Fruit fly (Drosophila melanogaster) whole organism, embryonic: ENCODE data around the gene Gclc.

Experiments used
- Atf-2 ChIP-seq: fragments of 200-800 bp; sonication (Bioruptor generic); optimal IDR thresholded peaks from 2 replicates; lab custom pipeline; 2016; ENCODE audit warnings: missing biosample characterization, missing genetic modification characterization
- Blimp-1 ChIP-seq: fragments of 200-800 bp; sonication (Bioruptor generic); optimal IDR thresholded peaks from 3 replicates; lab custom pipeline; 2018; ENCODE audit warnings: missing biosample characterization, missing genetic modification characterization, mild to moderate bottlenecking, moderate library complexity, missing genetic modification reagents
- BtbVII ChIP-seq: fragments of 200-800 bp; sonication (Bioruptor generic); optimal IDR thresholded peaks from 3 replicates; lab custom pipeline; 2017; ENCODE audit warnings: missing biosample characterization, mild to moderate bottlenecking, missing genetic modification characterization
- CG13624 ChIP-seq: fragments of 200-800 bp; sonication (Bioruptor generic); optimal IDR thresholded peaks from 2 replicates; lab custom pipeline; 2016; ENCODE audit warnings: missing biosample characterization, missing genetic modification characterization
- CG15011 ChIP-seq: fragments of 200-800 bp; sonication (Bioruptor generic); optimal IDR thresholded peaks from 3 replicates; lab custom pipeline; 2018; ENCODE audit warnings: missing biosample characterization, mild to moderate bottlenecking, missing genetic modification characterization
- CG1529 ChIP-seq: fragments of 200-800 bp; sonication (Bioruptor generic); optimal IDR thresholded peaks from 3 replicates; lab custom pipeline; 2018; ENCODE audit warnings: missing biosample characterization, missing genetic modification characterization
- CG17361 ChIP-seq: fragments of 200-800 bp; sonication (Bioruptor generic); IDR thresholded peaks from 3 replicates; pipeline ENCODE4 v1.3.6; 2022; ENCODE audit warnings: missing biosample characterization, missing genetic modification characterization
- CG17568 ChIP-seq: fragments of 200-800 bp; sonication (Bioruptor generic); optimal IDR thresholded peaks from 2 replicates; lab custom pipeline; 2018; ENCODE audit warnings: missing biosample characterization, mild to moderate bottlenecking, missing genetic modification characterization, moderate library complexity
- CG17829 ChIP-seq: fragments of 200-800 bp; optimal IDR thresholded peaks from 2 replicates; lab custom pipeline; 2019; ENCODE audit warnings: missing biosample characterization, mild to moderate bottlenecking, missing genetic modification characterization, moderate library complexity
- CG1832 ChIP-seq: fragments of 200-800 bp; sonication (Bioruptor generic); optimal IDR thresholded peaks from 2 replicates; lab custom pipeline; 2017; ENCODE audit warnings: missing biosample characterization, mild to moderate bottlenecking, missing genetic modification characterization, inconsistent platforms
- CG18764 ChIP-seq: fragments of 200-800 bp; sonication (Bioruptor generic); optimal IDR thresholded peaks from 3 replicates; lab custom pipeline; 2016; ENCODE audit warnings: missing biosample characterization, missing genetic modification characterization
- CG2129 ChIP-seq: fragments of 200-800 bp; sonication (Bioruptor generic); IDR thresholded peaks from 2 replicates; pipeline ENCODE4 v1.3.6; 2022; ENCODE audit warnings: missing biosample characterization, missing genetic modification characterization; ENCODE audit not compliant: partially characterized antibody
- CG34422 ChIP-seq: fragments of 200-800 bp; sonication (Bioruptor generic); IDR thresholded peaks from 3 replicates; pipeline ENCODE4 v1.3.6; 2022; ENCODE audit warnings: missing biosample characterization, missing genetic modification characterization
- CG3995 ChIP-seq: fragments of 200-800 bp; sonication (Bioruptor generic); optimal IDR thresholded peaks from 3 replicates; lab custom pipeline; 2016; ENCODE audit warnings: missing biosample characterization, missing genetic modification characterization
- CG42726 ChIP-seq: fragments of 200-800 bp; sonication (Bioruptor generic); IDR thresholded peaks from 2 replicates; pipeline ENCODE4 v1.3.6; 2022; ENCODE audit warnings: missing biosample characterization, missing genetic modification characterization; ENCODE audit not compliant: partially characterized antibody
- CG4360 ChIP-seq: fragments of 200-800 bp; sonication (Bioruptor generic); IDR thresholded peaks from 2 replicates; pipeline ENCODE4 v1.3.6; 2022; ENCODE audit warnings: missing biosample characterization, missing genetic modification characterization
- CG43689 ChIP-seq: fragments of 200-800 bp; sonication (Bioruptor generic); IDR thresholded peaks from 2 replicates; pipeline ENCODE4 v1.3.6; 2022; ENCODE audit warnings: missing biosample characterization, missing genetic modification characterization
- CG7928 ChIP-seq: fragments of 200-800 bp; sonication (Bioruptor generic); optimal IDR thresholded peaks from 2 replicates; lab custom pipeline; 2017; ENCODE audit warnings: missing biosample characterization, mild to moderate bottlenecking, missing genetic modification characterization
- CG8924 ChIP-seq: fragments of 200-800 bp; optimal IDR thresholded peaks from 3 replicates; lab custom pipeline; 2019; ENCODE audit warnings: missing biosample characterization, mild to moderate bottlenecking, missing genetic modification characterization, moderate library complexity
- CG9932 ChIP-seq: fragments of 200-800 bp; sonication (Bioruptor generic); IDR thresholded peaks from 2 replicates; pipeline ENCODE4 v1.3.6; 2022; ENCODE audit warnings: missing biosample characterization, missing genetic modification characterization
- CoRest ChIP-seq: fragments of 200-800 bp; sonication (Bioruptor generic); optimal IDR thresholded peaks from 3 replicates; lab custom pipeline; 2018; ENCODE audit warnings: missing biosample characterization, mild to moderate bottlenecking, missing genetic modification characterization, moderate library complexity
- D ChIP-seq, 2 experiments: fragments of 200-800 bp in 1 of 2; fragments of >200 bp in 1 of 2; sonication (Bioruptor generic) in 1 of 2; optimal IDR thresholded peaks; 2 replicates in 1 of 2; 3 replicates in 1 of 2; lab custom pipeline; 2017; ENCODE audit warnings: mild to moderate bottlenecking in 1 of 2, missing biosample characterization in 1 of 2, missing genetic modification characterization in 1 of 2, missing genetic modification reagents in 1 of 2
- Doc3 ChIP-seq: fragments of 200-800 bp; sonication (Bioruptor generic); IDR thresholded peaks from 3 replicates; pipeline ENCODE4 v1.3.6; 2022; ENCODE audit warnings: missing biosample characterization, missing genetic modification characterization; ENCODE audit not compliant: partially characterized antibody
- Ets65A ChIP-seq: fragments of 200-800 bp; sonication (Bioruptor generic); peaks from one replicate; lab custom pipeline; 2016; ENCODE audit warnings: missing biosample characterization, missing genetic modification characterization
- H2.0 ChIP-seq: fragments of 200-800 bp; sonication (Bioruptor generic); IDR thresholded peaks from 2 replicates; pipeline ENCODE4 v1.3.6; 2022; ENCODE audit warnings: missing biosample characterization, missing genetic modification characterization
- Hsf ChIP-seq: fragments of 200-800 bp; sonication (Bioruptor generic); optimal IDR thresholded peaks from 3 replicates; lab custom pipeline; 2016; ENCODE audit warnings: missing biosample characterization, missing genetic modification characterization
- Lim3 ChIP-seq: fragments of 200-800 bp; sonication (Bioruptor generic); IDR thresholded peaks from 2 replicates; pipeline ENCODE4 v1.3.6; 2022; ENCODE audit warnings: missing biosample characterization, missing genetic modification characterization
- MBD-R2 ChIP-seq: fragments of 200-800 bp; sonication (Bioruptor generic); IDR thresholded peaks from 2 replicates; pipeline ENCODE4 v1.3.6; 2022; ENCODE audit warnings: missing biosample characterization, missing genetic modification characterization
- Sry-β ChIP-seq: fragments of 200-800 bp; sonication (Bioruptor generic); optimal IDR thresholded peaks from 2 replicates; lab custom pipeline; 2018; ENCODE audit warnings: missing biosample characterization, mild to moderate bottlenecking, missing genetic modification characterization, moderate library complexity
- Stat92E ChIP-seq, 3 experiments: fragments of >200 bp in 2 of 3; fragments of 200-800 bp in 1 of 3; sonication (Bioruptor generic) in 1 of 3; optimal IDR thresholded peaks; 2 replicates each; lab custom pipeline; 2017 to 2019; ENCODE audit warnings: missing biosample characterization in 3 of 3, missing genetic modification characterization in 3 of 3, mild to moderate bottlenecking in 1 of 3, moderate library complexity in 1 of 3
- ab ChIP-seq: fragments of 200-800 bp; sonication (Bioruptor generic); optimal IDR thresholded peaks from 2 replicates; lab custom pipeline; 2016; ENCODE audit warnings: missing biosample characterization, missing genetic modification characterization
- aop ChIP-seq: fragments of 200-800 bp; sonication (Bioruptor generic); IDR thresholded peaks from 2 replicates; pipeline ENCODE4 v1.3.6; 2022; ENCODE audit warnings: missing biosample characterization, missing genetic modification characterization
- ato ChIP-seq: fragments of 200-800 bp; sonication (Bioruptor generic); IDR thresholded peaks from 2 replicates; pipeline ENCODE4 v1.3.6; 2022; ENCODE audit warnings: missing biosample characterization, missing genetic modification characterization; ENCODE audit not compliant: partially characterized antibody
- bsh ChIP-seq, 2 experiments: fragments of 200-800 bp; sonication (Bioruptor generic); optimal IDR thresholded peaks; 2 replicates each; lab custom pipeline; 2017 to 2018; ENCODE audit warnings: mild to moderate bottlenecking in 2 of 2, missing biosample characterization in 2 of 2, missing genetic modification characterization in 2 of 2, moderate library complexity in 1 of 2
- chif ChIP-seq, 2 experiments: fragments of 200-800 bp; sonication (Bioruptor generic); optimal IDR thresholded peaks; 3 replicates each; lab custom pipeline; 2016; ENCODE audit warnings: missing biosample characterization in 2 of 2, missing genetic modification characterization in 2 of 2
- dysf ChIP-seq: fragments of 200-800 bp; sonication (Bioruptor generic); IDR thresholded peaks from 3 replicates; pipeline ENCODE4 v1.3.6; 2022; ENCODE audit warnings: missing biosample characterization, missing genetic modification characterization
- fd102C ChIP-seq: fragments of 200-800 bp; sonication (Bioruptor generic); optimal IDR thresholded peaks from 2 replicates; lab custom pipeline; 2018; ENCODE audit warnings: missing biosample characterization, mild to moderate bottlenecking, missing genetic modification characterization, moderate library complexity
- gcm2 ChIP-seq: fragments of 200-800 bp; sonication (Bioruptor generic); optimal IDR thresholded peaks from 2 replicates; lab custom pipeline; 2016; ENCODE audit warnings: missing biosample characterization, missing genetic modification characterization
- hb ChIP-seq: fragments of 200-800 bp; sonication (Bioruptor generic); IDR thresholded peaks from 3 replicates; pipeline ENCODE4 v1.3.6; 2022; ENCODE audit warnings: missing biosample characterization, missing genetic modification characterization; ENCODE audit not compliant: partially characterized antibody
- lola ChIP-seq, 3 experiments: fragments of >200 bp in 2 of 3; fragments of 200-800 bp in 1 of 3; sonication (Bioruptor generic) in 1 of 3; optimal IDR thresholded peaks; 2 replicates each; lab custom pipeline; 2017 to 2019; ENCODE audit warnings: missing biosample characterization in 3 of 3, missing genetic modification characterization in 3 of 3, mild to moderate bottlenecking in 1 of 3, moderate library complexity in 1 of 3
- pb ChIP-seq: fragments of 200-800 bp; sonication (Bioruptor generic); optimal IDR thresholded peaks from 3 replicates; lab custom pipeline; 2016; ENCODE audit warnings: missing biosample characterization, missing genetic modification characterization
- pnt ChIP-seq: fragments of 200-800 bp; sonication (Bioruptor generic); optimal IDR thresholded peaks from 3 replicates; lab custom pipeline; 2016; ENCODE audit warnings: missing biosample characterization, missing genetic modification characterization
- row ChIP-seq: fragments of 200-800 bp; sonication (Bioruptor generic); IDR thresholded peaks from 3 replicates; pipeline ENCODE4 v1.3.6; 2022; ENCODE audit warnings: missing biosample characterization, missing genetic modification characterization
- sc ChIP-seq, 3 experiments: fragments of >200 bp in 2 of 3; fragments of 200-800 bp in 1 of 3; sonication (Bioruptor generic) in 1 of 3; optimal IDR thresholded peaks; 2 replicates in 2 of 3; 3 replicates in 1 of 3; lab custom pipeline; 2017; ENCODE audit warnings: mild to moderate bottlenecking in 1 of 3, missing biosample characterization in 1 of 3, missing genetic modification characterization in 1 of 3, missing genetic modification reagents in 1 of 3
- slbo ChIP-seq: fragments of 200-800 bp; sonication (Bioruptor generic); IDR thresholded peaks from 2 replicates; pipeline ENCODE4 v1.3.6; 2022; ENCODE audit warnings: missing biosample characterization, missing genetic modification characterization
- slp2 ChIP-seq: fragments of 200-800 bp; sonication (Bioruptor generic); optimal IDR thresholded peaks from 2 replicates; lab custom pipeline; 2016; ENCODE audit warnings: missing biosample characterization, missing genetic modification characterization
- tio ChIP-seq: fragments of 200-800 bp; sonication (Bioruptor generic); optimal IDR thresholded peaks from 2 replicates; lab custom pipeline; 2017; ENCODE audit warnings: missing biosample characterization, missing genetic modification characterization, inconsistent platforms
- trem ChIP-seq: fragments of 200-800 bp; optimal IDR thresholded peaks from 3 replicates; lab custom pipeline; 2019; ENCODE audit warnings: missing biosample characterization, mild to moderate bottlenecking, missing genetic modification characterization, moderate library complexity
- wek ChIP-seq: fragments of 200-800 bp; sonication (Bioruptor generic); optimal IDR thresholded peaks from 3 replicates; lab custom pipeline; 2018; ENCODE audit warnings: missing biosample characterization, mild to moderate bottlenecking, missing genetic modification characterization, moderate library complexity

Gene Gclc

dm6 chrX:8143537-8143936 is 27.6 kb upstream of the Gclc start, which contains the start of gene CG17982 (continued):
- TF ChIP-seq Sry-β, result peak; percentile 11
- peak; percentile 67 for TF ChIP-seq slp2
- TF ChIP-seq sc (optimal IDR thresholded peaks at IDR 0.05; lab: Kevin White, UChicago), result no peak
- TF ChIP-seq sc (GFP tag; optimal IDR thresholded peaks at IDR 0.05; lab: Kevin White, UChicago), result peak; percentile 18
- TF ChIP-seq CG15011 (GFP tag; lab: Kevin White, UChicago), result no peak
- no peak for TF ChIP-seq CG2129 (GFP tag; lab: Robert Waterston, UW)
- no peak for TF ChIP-seq CG1832 (GFP tag; lab: Kevin White, UChicago)
- TF ChIP-seq Doc3 (GFP tag; lab: Robert Waterston, UW), result no peak
- peak; percentile 90 for TF ChIP-seq row (GFP tag; lab: Robert Waterston, UW)
- no peak for TF ChIP-seq D (optimal IDR thresholded peaks at IDR 0.05; lab: Kevin White, UChicago)
- peak; percentile 67 for TF ChIP-seq D (GFP tag; optimal IDR thresholded peaks at IDR 0.05; lab: Kevin White, UChicago)
- TF ChIP-seq ato, result no peak
- peak; percentile 72 for TF ChIP-seq Atf-2 (GFP tag; lab: Kevin White, UChicago)
- peak; percentile 89 for TF ChIP-seq CG13624 (GFP tag; lab: Kevin White, UChicago)
- TF ChIP-seq CG4360 (GFP tag; lab: Robert Waterston, UW), result no peak
- no peak for TF ChIP-seq hb (GFP tag; lab: Robert Waterston, UW)
- TF ChIP-seq CG7928 (GFP tag; lab: Kevin White, UChicago), result peak; percentile 47
- TF ChIP-seq CG42726, result no peak
- peak; percentile 80 for TF ChIP-seq MBD-R2 (GFP tag; lab: Robert Waterston, UW)
- peak; percentile 68 to 81 for TF ChIP-seq chif (GFP tag; optimal IDR thresholded peaks at IDR 0.05; lab: Kevin White, UChicago)
- TF ChIP-seq slbo (GFP tag; lab: Robert Waterston, UW), result peak; percentile 88
- TF ChIP-seq fd102C (GFP tag; lab: Kevin White, UChicago), result no peak
- TF ChIP-seq CoRest, result peak; percentile 86
- TF ChIP-seq CG17568 (GFP tag; lab: Kevin White, UChicago), result no peak
- TF ChIP-seq CG9932 (GFP tag; lab: Robert Waterston, UW), result peak; percentile 83
- peak; percentile 61; the same call in 1 of the 2 replicates for TF ChIP-seq aop (GFP tag; lab: Robert Waterston, UW)
- peak; percentile 83 for TF ChIP-seq CG34422
- TF ChIP-seq CG1529, result peak; percentile 63
- peak; percentile 97 for TF ChIP-seq Ets65A (GFP tag; lab: Kevin White, UChicago)
- peak; percentile 35 for TF ChIP-seq wek (GFP tag; lab: Kevin White, UChicago)
- peak; percentile 85 for TF ChIP-seq CG17829 (tag; lab: Kevin White, UChicago)
- peak; percentile 18 for TF ChIP-seq ab (GFP tag; lab: Kevin White, UChicago)
- TF ChIP-seq Lim3 (GFP tag; lab: Robert Waterston, UW), result no peak
- TF ChIP-seq pb (GFP tag; lab: Kevin White, UChicago), result peak; percentile 62
- peak; percentile 81 for TF ChIP-seq dysf (GFP tag; lab: Robert Waterston, UW)
- TF ChIP-seq bsh (GFP tag; optimal IDR thresholded peaks at IDR 0.05; lab: Kevin White, UChicago), result peak; percentile 71 to 89
- peak; percentile 79 for TF ChIP-seq H2.0 (GFP tag; lab: Robert Waterston, UW)
- TF ChIP-seq Blimp-1 (GFP tag; lab: Kevin White, UChicago), result no peak
- TF ChIP-seq pnt, result peak; percentile 71
- peak; percentile 82 for TF ChIP-seq BtbVII
- peak; percentile 82 for TF ChIP-seq CG17361 (GFP tag; lab: Robert Waterston, UW)
- TF ChIP-seq Hsf, result peak; percentile 88
- peak; percentile 18; the same call in 1 of the 2 replicates for TF ChIP-seq CG43689 (GFP tag; lab: Robert Waterston, UW)
- TF ChIP-seq tio (GFP tag; lab: Kevin White, UChicago), result no peak
- peak; percentile 64 for TF ChIP-seq trem (tag; lab: Kevin White, UChicago)
- peak; percentile 65 for TF ChIP-seq CG18764
- TF ChIP-seq CG3995 (GFP tag; lab: Kevin White, UChicago), result peak; percentile 50
- TF ChIP-seq CG8924 (tag; lab: Kevin White, UChicago), result peak; percentile 87
- no peak for TF ChIP-seq Stat92E (GFP tag; optimal IDR thresholded peaks at IDR 0.05; lab: Kevin White, UChicago)
- peak in 1 of 3 experiments; percentile 77 for TF ChIP-seq lola (GFP tag; optimal IDR thresholded peaks at IDR 0.05; lab: Kevin White, UChicago)
- no peak for TF ChIP-seq gcm2
